Worm (Caenorhabditis elegans) whole organism, L4 larva: ENCODE data around the gene srm-2.

ENCODE experiments used
- D1046.2 ChIP-seq: fragments of 200-800 bp; sonication (Bioruptor generic); IDR thresholded peaks from 2 replicates; pipeline ENCODE4 v1.3.6; 2022; ENCODE audit warnings: missing genetic modification characterization, missing compliant biosample characterization
- R02D3.7 ChIP-seq: fragments of 150-350 bp; sonication (generic microtip); optimal IDR thresholded peaks from 3 replicates; lab custom pipeline; 2014; ENCODE audit warnings: missing biosample characterization, missing genetic modification characterization
- ceh-82 ChIP-seq: sonication (generic microtip); optimal IDR thresholded peaks from 2 replicates; lab custom pipeline; 2017; ENCODE audit warnings: missing biosample characterization, missing genetic modification characterization
- dve-1 ChIP-seq: sonication (generic microtip); optimal IDR thresholded peaks from 2 replicates; lab custom pipeline; 2017; ENCODE audit warnings: antibody characterized with exemption, mild to moderate bottlenecking, missing genetic modification characterization, missing compliant biosample characterization; ENCODE audit not compliant: insufficient read depth
- fos-1 ChIP-seq: fragments of 150-350 bp; optimal IDR thresholded peaks from 2 replicates; lab custom pipeline; 2014; ENCODE audit warnings: missing biosample characterization, missing genetic modification characterization
- lin-15B ChIP-seq: fragments of 150-350 bp; sonication (generic microtip); optimal IDR thresholded peaks from 3 replicates; lab custom pipeline; 2014; ENCODE audit warnings: missing biosample characterization, missing genetic modification characterization
- lin-39 ChIP-seq: fragments of 150-350 bp; optimal IDR thresholded peaks from 2 replicates; lab custom pipeline; 2014; ENCODE audit warnings: missing biosample characterization, missing genetic modification reagents, missing genetic modification characterization
- mxl-3 ChIP-seq: fragments of 200-800 bp; sonication (Bioruptor generic); optimal IDR thresholded peaks from 2 replicates; lab custom pipeline; 2018; ENCODE audit warnings: mild to moderate bottlenecking, missing genetic modification characterization, missing compliant biosample characterization
- nhr-237 ChIP-seq: sonication (generic microtip); optimal IDR thresholded peaks from 2 replicates; lab custom pipeline; 2017; ENCODE audit warnings: missing biosample characterization, missing genetic modification characterization
- nhr-28 ChIP-seq: fragments of 150-350 bp; optimal IDR thresholded peaks from 2 replicates; lab custom pipeline; 2014; ENCODE audit warnings: missing biosample characterization, missing genetic modification characterization
- snpc-4 ChIP-seq: fragments of 150-350 bp; optimal IDR thresholded peaks from 2 replicates; lab custom pipeline; 2014; ENCODE audit warnings: missing biosample characterization, missing genetic modification characterization
- spr-3 ChIP-seq: fragments of 200-800 bp; sonication (Bioruptor generic); optimal IDR thresholded peaks from 2 replicates; lab custom pipeline; 2018; ENCODE audit warnings: mild to moderate bottlenecking, missing genetic modification characterization, missing compliant biosample characterization
- unc-62 ChIP-seq, 3 experiments: fragments of 150-350 bp in 1 of 3; sonication (generic microtip); optimal IDR thresholded peaks in 2 of 3; peaks in 1 of 3; 1 replicate in 1 of 3; 2 replicates in 2 of 3; lab custom pipeline; 2014 to 2017; ENCODE audit warnings: missing biosample characterization in 3 of 3, missing genetic modification characterization in 3 of 3, missing genetic modification reagents in 3 of 3, missing genotype in 1 of 3
- ztf-11 ChIP-seq: fragments of 150-350 bp; optimal IDR thresholded peaks from 2 replicates; lab custom pipeline; 2014; ENCODE audit warnings: missing biosample characterization, missing genetic modification characterization

ce11 chrIV:5008378-5008777 is at the start of gene srm-2:
- TF ChIP-seq fos-1 (no peak), dve-1 (tag; lab: Kevin White, UChicago) (no peak), mxl-3 (GFP tag; lab: Kevin White, UChicago) (no peak), snpc-4 (no peak), ceh-82 (no peak), nhr-28 (tag; lab: Kevin White, UChicago) (no peak), spr-3 (no peak), R02D3.7 (tag; lab: Kevin White, UChicago) (no peak), ztf-11 (tag; lab: Kevin White, UChicago) (no peak), nhr-237 (tag; lab: Kevin White, UChicago) (no peak), D1046.2 (GFP tag; lab: Robert Waterston, UW) (no peak), lin-39 (tag; lab: Kevin White, UChicago) (no peak), unc-62 (GFP tag; optimal IDR thresholded peaks at IDR 0.05 in 1 of 2; lab: Kevin White, UChicago) (no peak), unc-62 (tag; optimal IDR thresholded peaks at IDR 0.05; lab: Kevin White, UChicago) (no peak), lin-15B (tag; lab: Kevin White, UChicago) (no peak)
